Worm (Caenorhabditis elegans) whole organism, L4/young adult: ENCODE results near the gene C50D2.10.

Experiments used
- W03F9.2 ChIP-seq: fragments of 150-350 bp; optimal IDR thresholded peaks from 2 replicates; lab custom pipeline; 2014; ENCODE audit warnings: missing biosample characterization, missing genetic modification characterization
- dao-5 ChIP-seq: sonication (generic microtip); optimal IDR thresholded peaks from 2 replicates; lab custom pipeline; 2016; ENCODE audit warnings: missing genotype, missing genetic modification characterization, moderate library complexity, missing compliant biosample characterization

DNA sequence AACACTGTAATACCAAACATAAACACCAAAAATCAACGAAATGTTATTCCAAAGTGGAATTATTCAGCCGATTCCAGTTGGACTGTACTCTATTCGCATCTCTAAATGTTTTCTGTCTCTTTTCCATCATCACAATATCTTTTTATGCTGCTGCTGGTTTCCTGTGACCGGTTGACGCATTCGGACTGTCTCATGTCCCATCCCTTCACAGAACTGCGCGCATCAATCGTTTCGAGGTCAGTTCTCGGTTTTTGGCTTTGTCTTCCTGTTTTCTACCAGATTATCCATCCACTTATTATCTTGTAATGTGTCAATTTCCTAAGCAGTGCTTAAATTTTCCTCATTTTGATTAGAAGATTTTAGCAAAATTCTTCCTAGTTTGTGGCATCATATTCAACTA is 38.9 kb upstream of the C50D2.10 start:
- TF ChIP-seq dao-5 (tag; lab: Kevin White, UChicago) (no peak), W03F9.2 (tag; lab: Kevin White, UChicago) (no peak)
